Fruit fly (Drosophila melanogaster) whole organism, embryonic: ENCODE measurements around the gene dmGlut.
A peak's percentile ranks its signal among the peaks of the same experiment; 100 is the strongest.

Experiments used
- B-H1 ChIP-seq: fragments of 200-800 bp; sonication (Bioruptor generic); IDR thresholded peaks from 3 replicates; pipeline ENCODE4 v1.3.6; 2022; ENCODE audit warnings: missing biosample characterization, missing genetic modification characterization
- Bdp1 ChIP-seq: fragments of 200-800 bp; sonication (Bioruptor generic); optimal IDR thresholded peaks from 3 replicates; lab custom pipeline; 2016; ENCODE audit warnings: missing biosample characterization, missing genetic modification characterization
- CG10431 ChIP-seq: fragments of 200-800 bp; sonication (Bioruptor generic); optimal IDR thresholded peaks from 3 replicates; lab custom pipeline; 2018; ENCODE audit warnings: missing biosample characterization, mild to moderate bottlenecking, missing genetic modification characterization
- CG10654 ChIP-seq: fragments of 200-800 bp; sonication (Bioruptor generic); optimal IDR thresholded peaks from 2 replicates; lab custom pipeline; 2016; ENCODE audit warnings: missing biosample characterization, missing genetic modification characterization
- CG11247 ChIP-seq: fragments of 200-800 bp; sonication (Bioruptor generic); IDR thresholded peaks from 2 replicates; pipeline ENCODE4 v1.3.6; 2022; ENCODE audit warnings: missing biosample characterization, missing genetic modification characterization
- CG15269 ChIP-seq: fragments of 200-800 bp; sonication (Bioruptor generic); optimal IDR thresholded peaks from 2 replicates; lab custom pipeline; 2018; ENCODE audit warnings: missing biosample characterization, mild to moderate bottlenecking, missing genetic modification characterization, moderate library complexity
- CG15696 ChIP-seq: fragments of 200-800 bp; sonication (Bioruptor generic); optimal IDR thresholded peaks from 2 replicates; lab custom pipeline; 2019; ENCODE audit warnings: missing biosample characterization, mild to moderate bottlenecking, missing genetic modification characterization, moderate library complexity
- CG16813 ChIP-seq: fragments of 200-800 bp; sonication (Bioruptor generic); IDR thresholded peaks from 3 replicates; pipeline ENCODE4 v1.3.6; 2022; ENCODE audit warnings: missing biosample characterization, missing genetic modification characterization; ENCODE audit not compliant: partially characterized antibody
- CG17568 ChIP-seq: fragments of 200-800 bp; sonication (Bioruptor generic); optimal IDR thresholded peaks from 2 replicates; lab custom pipeline; 2018; ENCODE audit warnings: missing biosample characterization, mild to moderate bottlenecking, missing genetic modification characterization, moderate library complexity
- CG18262 ChIP-seq: fragments of 200-800 bp; optimal IDR thresholded peaks from 3 replicates; lab custom pipeline; 2019; ENCODE audit warnings: missing biosample characterization, mild to moderate bottlenecking, missing genetic modification characterization, moderate library complexity
- CG2889 ChIP-seq: fragments of 200-800 bp; sonication (Bioruptor generic); IDR thresholded peaks from 3 replicates; pipeline ENCODE4 v1.3.6; 2022; ENCODE audit warnings: missing biosample characterization, missing genetic modification characterization
- CG30403 ChIP-seq: fragments of 200-800 bp; sonication (Bioruptor generic); optimal IDR thresholded peaks from 3 replicates; lab custom pipeline; 2016; ENCODE audit warnings: missing biosample characterization, missing genetic modification characterization
- CG31388 ChIP-seq: fragments of 200-800 bp; sonication (Bioruptor generic); optimal IDR thresholded peaks from 2 replicates; lab custom pipeline; 2016; ENCODE audit warnings: missing biosample characterization, missing genetic modification characterization
- CG31441 ChIP-seq: fragments of 200-800 bp; sonication (Bioruptor generic); IDR thresholded peaks from 2 replicates; pipeline ENCODE4 v1.3.6; 2022; ENCODE audit warnings: missing biosample characterization, missing genetic modification characterization
- CG43689 ChIP-seq: fragments of 200-800 bp; sonication (Bioruptor generic); IDR thresholded peaks from 2 replicates; pipeline ENCODE4 v1.3.6; 2022; ENCODE audit warnings: missing biosample characterization, missing genetic modification characterization
- CG4707 ChIP-seq: fragments of 200-800 bp; sonication (Bioruptor generic); optimal IDR thresholded peaks from 2 replicates; lab custom pipeline; 2018; ENCODE audit warnings: missing biosample characterization, mild to moderate bottlenecking, missing genetic modification characterization, moderate library complexity
- CG7963 ChIP-seq: fragments of 200-800 bp; sonication (Bioruptor generic); IDR thresholded peaks from 3 replicates; pipeline ENCODE4 v1.3.6; 2022; ENCODE audit warnings: missing biosample characterization, missing genetic modification characterization; ENCODE audit not compliant: partially characterized antibody
- CG8281 ChIP-seq: fragments of 200-800 bp; sonication (Bioruptor generic); optimal IDR thresholded peaks from 2 replicates; lab custom pipeline; 2018; ENCODE audit warnings: missing biosample characterization, mild to moderate bottlenecking, missing genetic modification characterization, moderate library complexity
- CG9797 ChIP-seq: fragments of 200-800 bp; sonication (Bioruptor generic); optimal IDR thresholded peaks from 3 replicates; lab custom pipeline; 2018; ENCODE audit warnings: missing biosample characterization, mild to moderate bottlenecking, missing genetic modification characterization
- CoRest ChIP-seq: fragments of 200-800 bp; sonication (Bioruptor generic); optimal IDR thresholded peaks from 3 replicates; lab custom pipeline; 2018; ENCODE audit warnings: missing biosample characterization, mild to moderate bottlenecking, missing genetic modification characterization, moderate library complexity
- Dip2 ChIP-seq: fragments of 200-800 bp; sonication (Bioruptor generic); IDR thresholded peaks from 2 replicates; pipeline ENCODE4 v1.3.6; 2022; ENCODE audit warnings: missing biosample characterization, missing genetic modification characterization
- E2f1 ChIP-seq: fragments of 200-800 bp; sonication (Bioruptor generic); IDR thresholded peaks from 2 replicates; pipeline ENCODE4 v1.3.6; 2022; ENCODE audit warnings: missing biosample characterization, missing genetic modification characterization
- Eip74EF ChIP-seq, 2 experiments: fragments of 200-800 bp in 1 of 2; fragments of >200 bp in 1 of 2; sonication (Bioruptor generic) in 1 of 2; optimal IDR thresholded peaks; 2 replicates each; lab custom pipeline; 2017 to 2019; ENCODE audit warnings: missing biosample characterization in 2 of 2, missing genetic modification characterization in 2 of 2, mild to moderate bottlenecking in 1 of 2, moderate library complexity in 1 of 2
- Rx ChIP-seq: fragments of 200-800 bp; sonication (Bioruptor generic); IDR thresholded peaks from 2 replicates; pipeline ENCODE4 v1.3.6; 2022; ENCODE audit warnings: missing biosample characterization, missing genetic modification characterization
- Sry-δ ChIP-seq: fragments of 200-800 bp; sonication (Bioruptor generic); optimal IDR thresholded peaks from 2 replicates; lab custom pipeline; 2016; ENCODE audit warnings: missing biosample characterization, missing genetic modification characterization
- YL-1 ChIP-seq: fragments of 200-800 bp; sonication (Bioruptor generic); optimal IDR thresholded peaks from 3 replicates; lab custom pipeline; 2017; ENCODE audit warnings: missing biosample characterization, mild to moderate bottlenecking, missing genetic modification characterization
- bbx ChIP-seq: fragments of 200-800 bp; sonication (Bioruptor generic); IDR thresholded peaks from 2 replicates; pipeline ENCODE4 v1.3.6; 2022; ENCODE audit warnings: missing biosample characterization, missing genetic modification characterization; ENCODE audit not compliant: partially characterized antibody
- bigmax ChIP-seq: fragments of 200-800 bp; sonication (Bioruptor generic); optimal IDR thresholded peaks from 2 replicates; lab custom pipeline; 2018; ENCODE audit warnings: missing biosample characterization, mild to moderate bottlenecking, missing genetic modification characterization
- btn ChIP-seq: fragments of 200-800 bp; sonication (Bioruptor generic); optimal IDR thresholded peaks from 2 replicates; lab custom pipeline; 2016; ENCODE audit warnings: missing biosample characterization, missing genetic modification characterization
- cas ChIP-seq: fragments of 200-800 bp; sonication (Bioruptor generic); IDR thresholded peaks from 2 replicates; pipeline ENCODE4 v1.3.6; 2022; ENCODE audit warnings: missing biosample characterization, missing genetic modification characterization
- caup ChIP-seq: fragments of 200-800 bp; sonication (Bioruptor generic); optimal IDR thresholded peaks from 3 replicates; lab custom pipeline; 2017; ENCODE audit warnings: missing biosample characterization, mild to moderate bottlenecking, missing genetic modification characterization, moderate library complexity; ENCODE audit not compliant: severe bottlenecking
- chif ChIP-seq, 2 experiments: fragments of 200-800 bp; sonication (Bioruptor generic); optimal IDR thresholded peaks; 3 replicates each; lab custom pipeline; 2016; ENCODE audit warnings: missing biosample characterization in 2 of 2, missing genetic modification characterization in 2 of 2
- chinmo ChIP-seq: fragments of 200-800 bp; sonication (Bioruptor generic); IDR thresholded peaks from 4 replicates; pipeline ENCODE4 v1.3.6; 2022; ENCODE audit warnings: missing biosample characterization, missing genetic modification characterization; ENCODE audit not compliant: partially characterized antibody
- ewg ChIP-seq: fragments of 200-800 bp; sonication (Bioruptor generic); optimal IDR thresholded peaks from 3 replicates; lab custom pipeline; 2017; ENCODE audit warnings: mild to moderate bottlenecking, missing biosample characterization, missing genetic modification reagents, missing genetic modification characterization
- jigr1 ChIP-seq: fragments of 200-800 bp; sonication (Bioruptor generic); IDR thresholded peaks from 3 replicates; pipeline ENCODE4 v1.3.6; 2022; ENCODE audit warnings: missing biosample characterization, missing genetic modification characterization
- kay ChIP-seq: fragments of 200-800 bp; sonication (Bioruptor generic); optimal IDR thresholded peaks from 2 replicates; lab custom pipeline; 2016; ENCODE audit warnings: missing biosample characterization, missing genetic modification characterization
- lilli ChIP-seq: fragments of 200-800 bp; sonication (Bioruptor generic); optimal IDR thresholded peaks from 3 replicates; lab custom pipeline; 2016; ENCODE audit warnings: missing biosample characterization, missing genetic modification characterization
- mam ChIP-seq: fragments of 200-800 bp; sonication (Bioruptor generic); optimal IDR thresholded peaks from 3 replicates; lab custom pipeline; 2016; ENCODE audit warnings: missing biosample characterization, missing genetic modification characterization
- pan ChIP-seq, 4 experiments: fragments of >200 bp in 3 of 4; fragments of 200-800 bp in 1 of 4; sonication (Bioruptor generic) in 1 of 4; optimal IDR thresholded peaks in 3 of 4; IDR thresholded peaks in 1 of 4; 2 replicates each; pipeline versions ENCODE4 v1.3.6 to Lab custom; 2017 to 2022; ENCODE audit warnings: missing biosample characterization in 2 of 4, missing genetic modification characterization in 2 of 4, mixed read lengths in 1 of 4
- peb ChIP-seq: fragments of 200-800 bp; sonication (Bioruptor generic); IDR thresholded peaks from 2 replicates; pipeline ENCODE4 v1.3.6; 2022; ENCODE audit warnings: missing biosample characterization, missing genetic modification characterization
- pnt ChIP-seq: fragments of 200-800 bp; sonication (Bioruptor generic); optimal IDR thresholded peaks from 3 replicates; lab custom pipeline; 2016; ENCODE audit warnings: missing biosample characterization, missing genetic modification characterization
- rib ChIP-seq: fragments of 200-800 bp; sonication (Bioruptor generic); IDR thresholded peaks from 2 replicates; pipeline ENCODE4 v1.3.6; 2022; ENCODE audit warnings: missing biosample characterization, missing genetic modification characterization
- run ChIP-seq: fragments of 200-800 bp; sonication (Bioruptor generic); optimal IDR thresholded peaks from 3 replicates; lab custom pipeline; 2018; ENCODE audit warnings: missing biosample characterization, mild to moderate bottlenecking, missing genetic modification characterization
- seq ChIP-seq: fragments of 200-800 bp; sonication (Bioruptor generic); IDR thresholded peaks from 2 replicates; pipeline ENCODE4 v1.3.6; 2022; ENCODE audit warnings: missing biosample characterization, missing genetic modification characterization
- so ChIP-seq: fragments of 200-800 bp; sonication (Bioruptor generic); IDR thresholded peaks from 3 replicates; pipeline ENCODE4 v1.3.6; 2022; ENCODE audit warnings: missing biosample characterization, missing genetic modification characterization
- tgo ChIP-seq: fragments of 200-800 bp; sonication (Bioruptor generic); IDR thresholded peaks from 3 replicates; pipeline ENCODE4 v1.3.6; 2022; ENCODE audit warnings: missing biosample characterization, missing genetic modification characterization
- toy ChIP-seq: fragments of 200-800 bp; sonication (Bioruptor generic); IDR thresholded peaks from 2 replicates; pipeline ENCODE4 v1.3.6; 2022; ENCODE audit warnings: missing biosample characterization, missing genetic modification characterization
- trem ChIP-seq: fragments of 200-800 bp; optimal IDR thresholded peaks from 3 replicates; lab custom pipeline; 2019; ENCODE audit warnings: missing biosample characterization, mild to moderate bottlenecking, missing genetic modification characterization, moderate library complexity

The dmGlut gene

DNA sequence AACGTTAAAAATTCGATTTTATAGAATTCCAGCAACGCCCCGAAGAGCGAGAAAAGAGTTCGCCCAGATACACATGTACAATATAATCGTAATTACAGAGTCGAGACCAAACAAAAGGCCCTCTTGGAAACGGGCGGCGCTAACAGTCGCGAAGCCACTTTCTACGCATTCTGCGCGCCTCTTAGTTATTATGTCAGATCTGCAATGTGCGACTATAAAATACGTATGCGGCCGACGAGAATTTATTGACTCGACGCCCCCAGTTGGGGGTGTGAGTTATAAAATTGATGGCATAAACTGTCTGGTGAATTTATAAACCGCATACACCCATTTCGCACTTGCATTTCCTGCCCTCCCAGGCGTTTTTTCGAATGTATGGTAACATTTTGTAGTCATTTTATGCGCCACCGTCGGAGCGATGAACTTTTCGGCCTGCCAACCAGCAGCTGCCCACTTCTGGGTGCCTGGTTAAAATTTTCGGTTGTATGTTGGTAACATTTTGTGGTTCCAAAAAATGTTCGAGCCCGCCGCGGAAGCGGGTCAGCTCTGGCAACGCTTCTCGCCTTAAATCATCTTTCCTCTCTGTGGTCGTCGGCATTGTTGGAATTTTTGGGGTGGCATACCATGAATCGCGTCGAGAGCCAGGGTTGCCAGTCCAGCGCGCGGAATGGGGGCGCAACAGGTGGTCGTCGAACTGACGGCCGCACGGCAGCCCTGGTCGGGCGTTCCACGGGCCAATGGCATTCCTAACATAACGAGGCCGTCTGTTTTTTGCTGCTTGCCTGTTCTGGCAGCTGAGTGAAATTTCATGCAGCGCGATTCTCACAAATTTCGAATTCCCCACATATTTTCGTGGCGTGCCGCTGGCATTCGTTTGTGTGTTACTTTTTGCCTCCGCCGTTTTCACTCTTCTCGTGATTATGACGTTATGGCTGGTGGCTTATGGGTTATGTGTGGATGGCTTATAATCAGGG lies 15.3 kb upstream of the dmGlut start (continued):
- TF ChIP-seq caup, result peak; percentile 81
- TF ChIP-seq CG30403, result peak; percentile 72
- TF ChIP-seq lilli, result peak; percentile 86
- peak; percentile 22 for TF ChIP-seq CG9797 (GFP tag; lab: Kevin White, UChicago)
- TF ChIP-seq CG11247 (GFP tag; lab: Robert Waterston, UW), result no peak
- peak; percentile 26 for TF ChIP-seq CG31388 (GFP tag; lab: Kevin White, UChicago)
- TF ChIP-seq CG17568, result peak; percentile 45
- TF ChIP-seq CG43689 (GFP tag; lab: Robert Waterston, UW), result no peak
- no peak for TF ChIP-seq bbx (GFP tag; lab: Robert Waterston, UW)
- peak; percentile 51 for TF ChIP-seq CG10431
- TF ChIP-seq peb (GFP tag; lab: Robert Waterston, UW), result no peak
- no peak for TF ChIP-seq CG7963 (GFP tag; lab: Robert Waterston, UW)
- TF ChIP-seq CG2889 (GFP tag; lab: Robert Waterston, UW), result no peak
- TF ChIP-seq Bdp1 (GFP tag; lab: Kevin White, UChicago), result peak; percentile 63
- TF ChIP-seq jigr1 (GFP tag; lab: Robert Waterston, UW), result no peak
- no peak for TF ChIP-seq Dip2 (GFP tag; lab: Robert Waterston, UW)
- no peak for TF ChIP-seq chinmo (GFP tag; lab: Robert Waterston, UW)
- TF ChIP-seq CG4707 (GFP tag; lab: Kevin White, UChicago), result no peak
- TF ChIP-seq CG31441 (GFP tag; lab: Robert Waterston, UW), result no peak
- peak; percentile 60 for TF ChIP-seq CG10654 (GFP tag; lab: Kevin White, UChicago)
- TF ChIP-seq so (GFP tag; lab: Robert Waterston, UW), result no peak
- no peak for TF ChIP-seq pan (optimal IDR thresholded peaks at IDR 0.05; lab: Kevin White, UChicago)
- no peak for TF ChIP-seq pan (GFP tag; optimal IDR thresholded peaks at IDR 0.05 in 1 of 2, IDR thresholded peaks at IDR 0.05 in 1 of 2)
- TF ChIP-seq CoRest (tag; lab: Kevin White, UChicago), result peak; percentile 58
- TF ChIP-seq ewg (GFP tag; lab: Kevin White, UChicago), result peak; percentile 48
- TF ChIP-seq toy (GFP tag; lab: Robert Waterston, UW), result no peak
- no peak for TF ChIP-seq CG16813 (GFP tag; lab: Robert Waterston, UW)
- no peak for TF ChIP-seq seq (GFP tag; lab: Robert Waterston, UW)
- peak; percentile 49 for TF ChIP-seq Sry-δ (GFP tag; lab: Kevin White, UChicago)
- TF ChIP-seq CG15269 (tag; lab: Kevin White, UChicago), result peak; percentile 62
- TF ChIP-seq YL-1 (GFP tag; lab: Kevin White, UChicago), result peak; percentile 44
- peak; percentile 97 for TF ChIP-seq run (tag; lab: Kevin White, UChicago)
- peak; percentile 75 for TF ChIP-seq mam (GFP tag; lab: Kevin White, UChicago)
- no peak for TF ChIP-seq Rx
- TF ChIP-seq cas (GFP tag; lab: Robert Waterston, UW), result no peak
- TF ChIP-seq CG18262 (tag; lab: Kevin White, UChicago), result peak; percentile 36
- TF ChIP-seq CG8281 (tag; lab: Kevin White, UChicago), result peak; percentile 26
- peak; percentile 20 for TF ChIP-seq kay (GFP tag; lab: Kevin White, UChicago)
- peak; percentile 56 for TF ChIP-seq bigmax
- TF ChIP-seq pnt (GFP tag; lab: Kevin White, UChicago), result peak; percentile 71
- peak; percentile 50 for TF ChIP-seq trem (tag; lab: Kevin White, UChicago)
- TF ChIP-seq B-H1, result no peak
- no peak for TF ChIP-seq tgo (GFP tag; lab: Robert Waterston, UW)
- TF ChIP-seq btn (GFP tag; lab: Kevin White, UChicago), result peak; percentile 66
- TF ChIP-seq Eip74EF (GFP tag; optimal IDR thresholded peaks at IDR 0.05; lab: Kevin White, UChicago), result peak in 1 of 2 experiments; percentile 93
- no peak for TF ChIP-seq rib (GFP tag; lab: Robert Waterston, UW)
- TF ChIP-seq E2f1 (GFP tag; lab: Robert Waterston, UW), result no peak
- peak; percentile 49 to 61 for TF ChIP-seq chif (GFP tag; optimal IDR thresholded peaks at IDR 0.05; lab: Kevin White, UChicago)
- TF ChIP-seq CG15696, result peak; percentile 60
